Fruit fly (Drosophila melanogaster) whole organism, adult: ENCODE data around the gene CG8907.

ENCODE experiments used
- CG11617 ChIP-seq: fragments of 200-800 bp; sonication (Bioruptor generic); optimal IDR thresholded peaks from 2 replicates; lab custom pipeline; 2017; ENCODE audit warnings: mild to moderate bottlenecking, missing biosample characterization, missing genetic modification reagents, missing genetic modification characterization
- CG33017 ChIP-seq: fragments of 200-800 bp; sonication (Bioruptor generic); optimal IDR thresholded peaks from 2 replicates; lab custom pipeline; 2018; ENCODE audit warnings: missing biosample characterization, mild to moderate bottlenecking, missing genetic modification characterization, moderate library complexity
- CG7045 ChIP-seq: fragments of 200-800 bp; sonication (Bioruptor generic); optimal IDR thresholded peaks from 2 replicates; lab custom pipeline; 2017; ENCODE audit warnings: missing biosample characterization, mild to moderate bottlenecking, missing genetic modification characterization
- CG7101 ChIP-seq: fragments of 200-800 bp; sonication (Bioruptor generic); optimal IDR thresholded peaks from 2 replicates; lab custom pipeline; 2018; ENCODE audit warnings: missing biosample characterization, mild to moderate bottlenecking, missing genetic modification characterization, moderate library complexity
- Hr96 ChIP-seq: fragments of 200-800 bp; sonication (Bioruptor generic); optimal IDR thresholded peaks from 2 replicates; lab custom pipeline; 2016; ENCODE audit warnings: missing biosample characterization, missing genetic modification characterization
- cic ChIP-seq: fragments of 200-800 bp; sonication (Bioruptor generic); optimal IDR thresholded peaks from 2 replicates; lab custom pipeline; 2017; ENCODE audit warnings: missing biosample characterization, mild to moderate bottlenecking, missing genetic modification characterization, moderate library complexity
- cnc ChIP-seq, 2 experiments: fragments of >200 bp; optimal IDR thresholded peaks; 2 replicates each; lab custom pipeline; 2017
- kay ChIP-seq: fragments of 200-800 bp; sonication (Bioruptor generic); peaks from one replicate; lab custom pipeline; 2016; ENCODE audit warnings: missing biosample characterization, missing genetic modification characterization, borderline replicate concordance
- tj ChIP-seq: fragments of 200-800 bp; sonication (Bioruptor generic); optimal IDR thresholded peaks from 3 replicates; lab custom pipeline; 2017; ENCODE audit warnings: missing biosample characterization, mild to moderate bottlenecking, missing genetic modification characterization, moderate library complexity

dm6 chr3R:17003468-17003867, 4.6 kb upstream of the CG8907 start:
- no peak for TF ChIP-seq CG33017 (tag; lab: Kevin White, UChicago)
- TF ChIP-seq tj (GFP tag; lab: Kevin White, UChicago), result no peak
- no peak for TF ChIP-seq CG7045 (GFP tag; lab: Kevin White, UChicago)
- TF ChIP-seq cic (GFP tag; lab: Kevin White, UChicago), result no peak
- TF ChIP-seq kay (GFP tag; lab: Kevin White, UChicago), result no peak
- TF ChIP-seq cnc (optimal IDR thresholded peaks at IDR 0.05; lab: Kevin White, UChicago), result no peak
- no peak for TF ChIP-seq CG11617 (GFP tag; lab: Kevin White, UChicago)
- TF ChIP-seq Hr96 (GFP tag; lab: Kevin White, UChicago), result no peak
- TF ChIP-seq CG7101 (tag; lab: Kevin White, UChicago), result no peak
